Fruit fly (Drosophila melanogaster): ENCODE measurements around the gene toc.

toc gene

DNA sequence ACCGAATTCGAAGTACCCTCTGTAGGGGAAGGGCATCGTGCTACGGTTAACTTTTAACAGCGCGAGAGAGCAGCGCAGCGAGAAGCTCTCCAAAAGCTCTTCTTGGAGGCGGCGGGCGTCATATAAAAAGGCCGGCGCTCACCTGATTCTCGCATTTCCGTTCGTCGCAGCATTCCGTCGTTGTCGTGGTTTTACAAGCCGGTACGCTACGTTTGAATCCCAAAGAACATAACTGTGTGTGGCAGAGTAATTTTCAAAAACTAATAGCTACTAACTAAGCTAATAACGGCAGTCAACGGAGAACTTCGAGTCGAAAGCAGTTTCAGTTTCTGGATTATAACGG is 88.2 kb downstream of the toc start, which contains the start of gene FASN1 (continued):
- TF ChIP-seq CG15269 (tag; optimal IDR thresholded peaks at IDR 0.05) (peak; percentile 20), usp (GFP tag; optimal IDR thresholded peaks at IDR 0.05) (no peak), her (GFP tag; optimal IDR thresholded peaks at IDR 0.05) (peak; percentile 1), CG14441 (GFP tag; IDR thresholded peaks at IDR 0.05) (0 out of 2 replicates have a peak, but pooled peaks have one; percentile 12), slp2 (GFP tag; optimal IDR thresholded peaks at IDR 0.05) (no peak), Sry-β (GFP tag; optimal IDR thresholded peaks at IDR 0.05) (no peak), CHES-1-like (GFP tag; optimal IDR thresholded peaks at IDR 0.05) (no peak), HLH54F (GFP tag; optimal IDR thresholded peaks at IDR 0.05) (no peak), dan (GFP tag; IDR thresholded peaks at IDR 0.05) (no peak), Chrac-16 (GFP tag; optimal IDR thresholded peaks at IDR 0.05) (no peak), jing (GFP tag; optimal IDR thresholded peaks at IDR 0.05) (no peak), peb (GFP tag; IDR thresholded peaks at IDR 0.05) (0 out of 2 replicates have a peak, but pooled peaks have one; percentile 21), CG2116 (GFP tag; optimal IDR thresholded peaks at IDR 0.05) (no peak), aop (GFP tag; IDR thresholded peaks at IDR 0.05) (0 out of 2 replicates have a peak, but pooled peaks have one; percentile 3), Side (GFP tag; optimal IDR thresholded peaks at IDR 0.05) (no peak), Dad (GFP tag; optimal IDR thresholded peaks at IDR 0.05) (peak; percentile 0), Antp (GFP tag; optimal IDR thresholded peaks at IDR 0.05) (peak; percentile 10), hth (optimal IDR thresholded peaks at IDR 0.05) (no peak), CG16863 (GFP tag; optimal IDR thresholded peaks at IDR 0.05) (no peak), Bgb (GFP tag; IDR thresholded peaks at IDR 0.05; ENCODE audit: partially characterized antibody) (peak; percentile 61; the same call in 1 of the 2 replicates), CG33557 (GFP tag; optimal IDR thresholded peaks at IDR 0.05) (no peak), CG6854 (GFP tag; optimal IDR thresholded peaks at IDR 0.05) (peak; percentile 4), CG4282 (GFP tag; optimal IDR thresholded peaks at IDR 0.05) (peak; percentile 1), NK7.1 (GFP tag; optimal IDR thresholded peaks at IDR 0.05) (no peak), fd96Cb (tag; optimal IDR thresholded peaks at IDR 0.05) (no peak), Ravus (GFP tag; IDR thresholded peaks at IDR 0.05) (no peak), CG18011 (GFP tag; optimal IDR thresholded peaks at IDR 0.05) (no peak), ara (GFP tag; IDR thresholded peaks at IDR 0.05) (peak; percentile 3; the same call in 1 of the 2 replicates), ind (GFP tag; optimal IDR thresholded peaks at IDR 0.05) (no peak), wor (GFP tag; IDR thresholded peaks at IDR 0.05) (no peak), Dfd (GFP tag; optimal IDR thresholded peaks at IDR 0.05) (no peak), lab (GFP tag; optimal IDR thresholded peaks at IDR 0.05) (peak; percentile 26), sd (tag; optimal IDR thresholded peaks at IDR 0.05) (peak; percentile 39), CG14014 (GFP tag; IDR thresholded peaks at IDR 0.05) (no peak; the same call in 1 of the 2 replicates), mirr (GFP tag; optimal IDR thresholded peaks at IDR 0.05) (peak; percentile 62), Kr (GFP tag; optimal IDR thresholded peaks at IDR 0.05) (no peak), pfk (GFP tag; optimal IDR thresholded peaks at IDR 0.05) (peak; percentile 33), amos (GFP tag; IDR thresholded peaks at IDR 0.05; ENCODE audit: partially characterized antibody) (peak; percentile 28; the same call in 1 of the 2 replicates), lola (GFP tag; optimal IDR thresholded peaks at IDR 0.05) (no peak), Atf6 (GFP tag; IDR thresholded peaks at IDR 0.05) (peak; percentile 25; the same call in 1 of the 2 replicates), Nf-YA (GFP tag; IDR thresholded peaks at IDR 0.05) (no peak), Hmr (GFP tag; optimal IDR thresholded peaks at IDR 0.05) (peak; percentile 30), dysf (GFP tag; IDR thresholded peaks at IDR 0.05) (no peak), dm (GFP tag; optimal IDR thresholded peaks at IDR 0.05) (no peak), CG31388 (GFP tag; optimal IDR thresholded peaks at IDR 0.05) (no peak), caup (GFP tag; optimal IDR thresholded peaks at IDR 0.05; ENCODE audit: severe bottlenecking) (peak; percentile 46), nerfin-2 (GFP tag; IDR thresholded peaks at IDR 0.05; ENCODE audit: partially characterized antibody) (no peak), CG3838 (GFP tag; optimal IDR thresholded peaks at IDR 0.05) (no peak), CG13296 (GFP tag; optimal IDR thresholded peaks at IDR 0.05) (peak; percentile 42), CG12236 (GFP tag; optimal IDR thresholded peaks at IDR 0.05) (no peak), sr (GFP tag; IDR thresholded peaks at IDR 0.05) (peak; percentile 38; the same call in 1 of the 3 replicates)
